Worm (Caenorhabditis elegans) whole organism, L1 larva: ENCODE results near the gene C50E3.5.

ENCODE experiments used
- ama-1 ChIP-seq: fragments of 150-350 bp; optimal IDR thresholded peaks from 2 replicates; lab custom pipeline; 2014
- ceh-63 ChIP-seq: fragments of 200-800 bp; sonication (Bioruptor generic); optimal IDR thresholded peaks from 2 replicates; lab custom pipeline; 2018; ENCODE audit warnings: mild to moderate bottlenecking, missing genetic modification characterization, missing compliant biosample characterization
- ceh-82 ChIP-seq, 3 experiments: fragments of 150-350 bp in 1 of 3; sonication (generic microtip) in 2 of 3; optimal IDR thresholded peaks; 2 replicates each; lab custom pipeline; 2014 to 2017; ENCODE audit warnings: missing biosample characterization in 3 of 3, missing genetic modification characterization in 3 of 3
- elt-3 ChIP-seq, 6 experiments: fragments of 150-350 bp in 1 of 6; sonication (generic microtip); optimal IDR thresholded peaks; 2 replicates each; lab custom pipeline; 2017 to 2018; ENCODE audit warnings: missing biosample characterization in 6 of 6, missing genetic modification characterization in 6 of 6, inconsistent platforms in 1 of 6
- fos-1 ChIP-seq: fragments of 150-350 bp; optimal IDR thresholded peaks from 2 replicates; lab custom pipeline; 2014; ENCODE audit warnings: missing biosample characterization, missing genetic modification characterization
- lin-39 ChIP-seq: fragments of 150-350 bp; optimal IDR thresholded peaks from 2 replicates; lab custom pipeline; 2014; ENCODE audit warnings: missing biosample characterization, missing genetic modification reagents, missing genetic modification characterization
- nhr-84 ChIP-seq: sonication (generic microtip); optimal IDR thresholded peaks from 2 replicates; lab custom pipeline; 2017; ENCODE audit warnings: missing biosample characterization, missing genetic modification characterization
- nhr-85 ChIP-seq: sonication (generic microtip); peaks from one replicate; lab custom pipeline; 2016; ENCODE audit warnings: missing genetic modification characterization, inconsistent platforms, missing compliant biosample characterization
- nhr-90 ChIP-seq: sonication (generic microtip); optimal IDR thresholded peaks from 2 replicates; lab custom pipeline; 2016; ENCODE audit warnings: mild to moderate bottlenecking, missing genetic modification characterization, missing compliant biosample characterization; ENCODE audit not compliant: poor library complexity
- rnt-1 ChIP-seq: sonication (generic microtip); optimal IDR thresholded peaks from 2 replicates; lab custom pipeline; 2016; ENCODE audit warnings: mild to moderate bottlenecking, missing genetic modification characterization, moderate library complexity, missing compliant biosample characterization
- snpc-4 ChIP-seq: fragments of 150-350 bp; optimal IDR thresholded peaks from 2 replicates; lab custom pipeline; 2014; ENCODE audit warnings: missing biosample characterization, missing genetic modification characterization
- sup-37 ChIP-seq: fragments of 200-800 bp; sonication (Bioruptor generic); optimal IDR thresholded peaks from 2 replicates; lab custom pipeline; 2018; ENCODE audit warnings: mild to moderate bottlenecking, missing genetic modification characterization, missing compliant biosample characterization
- unc-62 ChIP-seq: fragments of 150-350 bp; optimal IDR thresholded peaks from 2 replicates; lab custom pipeline; 2014; ENCODE audit warnings: missing biosample characterization, missing genetic modification reagents, missing genetic modification characterization
- ztf-11 ChIP-seq, 2 experiments: sonication (generic microtip); optimal IDR thresholded peaks; 2 replicates each; lab custom pipeline; 2016 to 2017; ENCODE audit warnings: missing genetic modification characterization in 2 of 2, missing biosample characterization in 1 of 2, missing compliant biosample characterization in 1 of 2

ce11 chrV:7562947-7563346, 24.8 kb upstream of the C50E3.5 start, which contains the start of gene F19F10.1:
- TF ChIP-seq ama-1, result no peak
- TF ChIP-seq ztf-11 (tag; optimal IDR thresholded peaks at IDR 0.05; lab: Kevin White, UChicago), result no peak
- no peak for TF ChIP-seq nhr-84 (tag; lab: Kevin White, UChicago)
- no peak for TF ChIP-seq elt-3 (tag; optimal IDR thresholded peaks at IDR 0.05; lab: Kevin White, UChicago)
- no peak for TF ChIP-seq rnt-1 (tag; lab: Kevin White, UChicago)
- no peak for TF ChIP-seq fos-1 (tag; lab: Kevin White, UChicago)
- TF ChIP-seq snpc-4 (tag; lab: Kevin White, UChicago), result no peak
- TF ChIP-seq lin-39 (tag; lab: Kevin White, UChicago), result no peak
- TF ChIP-seq ceh-63 (GFP tag; lab: Kevin White, UChicago), result no peak
- no peak for TF ChIP-seq nhr-85 (tag; lab: Kevin White, UChicago)
- TF ChIP-seq ceh-82 (tag; optimal IDR thresholded peaks at IDR 0.05; lab: Kevin White, UChicago), result no peak
- TF ChIP-seq sup-37 (GFP tag; lab: Kevin White, UChicago), result no peak
- TF ChIP-seq unc-62 (GFP tag; lab: Kevin White, UChicago), result no peak
- TF ChIP-seq nhr-90 (tag; lab: Kevin White, UChicago), result no peak
